Worm (Caenorhabditis elegans): Measurements from ENCODE around the gene T24H10.1.
A peak's percentile ranks its signal among the peaks of the same experiment; 100 is the strongest.

The T24H10.1 gene

ce11 chrII:9070740-9071139 lies 28.4 kb upstream of the T24H10.1 start, which contains the start of gene T24B8.4:
TSS of gene T24B8.4 (minus strand) at chrII:9070840.
- TF ChIP-seq dao-5 (tag; optimal IDR thresholded peaks at IDR 0.05) (no peak), him-1 (tag; optimal IDR thresholded peaks at IDR 0.05) (no peak), W03F9.2 (tag; optimal IDR thresholded peaks at IDR 0.05) (no peak)

ce11 chrII:9072769-9073168 lies 26.4 kb upstream of the T24H10.1 start:
- no peak for TF ChIP-seq W03F9.2 (tag; optimal IDR thresholded peaks at IDR 0.05)
- TF ChIP-seq him-1 (tag; optimal IDR thresholded peaks at IDR 0.05), result no peak
- no peak for TF ChIP-seq dao-5 (tag; optimal IDR thresholded peaks at IDR 0.05)

DNA sequence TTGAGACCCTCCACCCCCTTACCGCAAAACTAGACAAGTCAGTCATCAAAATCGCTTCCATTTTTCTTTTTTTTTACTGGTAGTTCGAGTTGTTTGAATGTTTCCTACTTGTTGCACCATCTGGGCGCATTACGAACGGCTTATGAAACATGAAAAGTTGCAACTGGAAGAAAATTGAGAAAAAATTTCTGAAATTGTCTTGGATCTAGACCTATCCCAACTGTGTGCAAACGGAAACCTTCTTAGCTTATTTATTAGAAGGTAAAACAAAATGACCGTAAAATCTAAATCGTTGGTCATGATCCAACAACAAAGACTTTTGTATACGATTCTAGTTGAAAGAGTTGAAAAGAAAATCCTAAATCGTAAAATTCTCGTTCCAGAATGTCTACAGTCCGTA lies 24.7 kb upstream of the T24H10.1 start:
- TF ChIP-seq him-1 (tag; optimal IDR thresholded peaks at IDR 0.05) (no peak), dao-5 (tag; optimal IDR thresholded peaks at IDR 0.05) (no peak), W03F9.2 (tag; optimal IDR thresholded peaks at IDR 0.05) (no peak)

DNA sequence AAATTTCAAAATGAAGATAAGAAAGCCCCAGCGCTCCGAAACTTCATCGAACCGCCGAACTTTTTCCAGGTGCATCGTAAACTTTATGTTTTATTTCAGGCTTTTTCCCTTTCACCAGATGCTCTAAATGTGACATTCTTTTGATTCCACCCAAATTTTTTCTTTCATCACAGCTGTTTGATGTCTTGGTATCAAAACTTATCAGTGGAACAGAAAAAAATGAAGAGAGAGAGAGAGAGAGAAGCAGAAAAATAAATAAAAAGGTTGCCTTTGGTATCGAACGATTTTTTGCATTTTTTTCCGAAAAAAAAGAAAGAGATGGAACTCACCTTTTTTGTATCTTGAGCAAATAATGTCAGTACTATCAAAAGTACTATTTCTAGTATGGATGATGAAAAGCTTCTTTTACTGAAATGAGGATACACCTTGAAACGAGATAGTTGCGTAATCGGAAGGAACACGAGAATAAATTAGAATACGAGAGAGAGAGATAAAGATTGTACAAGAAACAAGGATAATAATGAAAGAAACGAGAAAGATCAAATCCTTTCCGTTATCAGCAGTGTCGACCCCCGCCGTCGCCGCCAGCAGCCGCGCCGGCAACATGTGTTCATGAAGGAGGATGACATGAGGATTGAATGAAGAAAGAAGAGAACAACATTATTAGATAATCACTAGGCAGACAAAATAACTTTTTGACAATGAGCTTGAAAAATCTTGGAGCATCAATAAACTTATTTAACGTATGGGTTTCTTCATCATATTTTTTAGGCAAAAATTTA lies 22.9 kb upstream of the T24H10.1 start:
- TF ChIP-seq dao-5 (tag; optimal IDR thresholded peaks at IDR 0.05) (no peak), him-1 (tag; optimal IDR thresholded peaks at IDR 0.05) (no peak), W03F9.2 (tag; optimal IDR thresholded peaks at IDR 0.05) (no peak)

DNA sequence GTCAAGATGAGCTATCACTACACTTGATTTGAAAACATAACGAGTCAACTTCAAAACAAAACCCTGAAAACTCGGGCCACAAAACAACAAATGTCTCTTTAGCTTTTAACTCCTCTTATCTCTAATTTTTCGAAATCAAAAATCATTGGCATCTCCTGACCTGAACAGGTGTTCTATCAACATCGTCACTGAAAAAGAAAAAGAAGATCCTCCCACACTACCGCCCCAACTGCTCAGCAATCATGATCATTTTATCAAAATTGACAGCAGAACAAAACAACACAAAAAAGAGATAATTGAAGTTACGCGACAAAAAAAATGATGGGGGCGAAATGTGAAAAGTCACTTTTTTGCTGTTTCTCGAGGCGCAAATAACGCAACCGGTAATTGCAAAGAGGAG lies 20.8 kb upstream of the T24H10.1 start:
- TF ChIP-seq dao-5 (tag; optimal IDR thresholded peaks at IDR 0.05) (no peak), W03F9.2 (tag; optimal IDR thresholded peaks at IDR 0.05) (no peak), him-1 (tag; optimal IDR thresholded peaks at IDR 0.05) (no peak)

DNA sequence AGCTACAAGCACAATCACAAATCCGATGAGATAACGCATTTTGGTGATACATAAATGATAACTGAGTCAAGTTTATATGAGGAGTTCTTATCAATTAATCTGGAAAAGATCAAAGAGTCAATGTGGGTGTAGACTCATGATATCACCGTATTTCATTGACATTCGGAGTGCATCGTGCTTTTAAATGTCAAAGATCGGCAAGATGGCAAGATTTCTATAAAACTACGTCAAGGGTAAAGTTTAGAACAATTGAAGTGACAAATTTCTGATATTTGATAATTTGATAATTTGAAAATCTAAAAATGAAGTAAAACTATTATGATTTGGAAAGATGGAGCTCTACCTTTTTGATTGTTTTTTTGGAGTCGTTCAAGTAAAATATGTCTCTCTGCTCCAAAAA lies 16.1 kb upstream of the T24H10.1 start, which contains the start of gene sysm-1:
TSS of gene sysm-1 (minus strand) at position 101 of the 400 bp plus-strand sequence.
- TF ChIP-seq him-1 (tag; optimal IDR thresholded peaks at IDR 0.05) (no peak), W03F9.2 (tag; optimal IDR thresholded peaks at IDR 0.05) (no peak), dao-5 (tag; optimal IDR thresholded peaks at IDR 0.05) (no peak)

DNA sequence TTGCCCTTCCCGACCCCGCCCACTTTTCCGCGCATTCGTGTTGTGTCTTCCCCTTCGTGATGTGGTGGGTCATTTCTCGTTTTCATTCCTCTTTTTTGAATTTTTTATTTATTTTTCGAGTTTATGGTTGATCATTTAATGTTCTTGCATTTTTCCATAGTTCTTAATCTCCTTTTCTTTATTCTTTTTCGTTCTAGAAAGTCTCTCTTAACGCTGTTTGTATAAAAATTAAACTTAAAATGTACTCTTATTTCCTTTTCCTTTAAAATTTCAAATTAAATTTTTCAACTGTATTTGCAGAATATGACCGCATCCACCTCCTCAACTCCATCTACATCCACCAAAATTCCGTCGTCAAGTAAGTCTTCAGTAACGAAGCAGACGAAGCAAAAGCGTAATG lies 12.9 kb upstream of the T24H10.1 start, which contains the start of gene hlh-3:
TSS of gene hlh-3 (plus strand) at position 301 of the 400 bp plus-strand sequence.
- no peak for TF ChIP-seq him-1 (tag; optimal IDR thresholded peaks at IDR 0.05)
- TF ChIP-seq dao-5 (tag; optimal IDR thresholded peaks at IDR 0.05), result no peak
- no peak for TF ChIP-seq W03F9.2 (tag; optimal IDR thresholded peaks at IDR 0.05)

DNA sequence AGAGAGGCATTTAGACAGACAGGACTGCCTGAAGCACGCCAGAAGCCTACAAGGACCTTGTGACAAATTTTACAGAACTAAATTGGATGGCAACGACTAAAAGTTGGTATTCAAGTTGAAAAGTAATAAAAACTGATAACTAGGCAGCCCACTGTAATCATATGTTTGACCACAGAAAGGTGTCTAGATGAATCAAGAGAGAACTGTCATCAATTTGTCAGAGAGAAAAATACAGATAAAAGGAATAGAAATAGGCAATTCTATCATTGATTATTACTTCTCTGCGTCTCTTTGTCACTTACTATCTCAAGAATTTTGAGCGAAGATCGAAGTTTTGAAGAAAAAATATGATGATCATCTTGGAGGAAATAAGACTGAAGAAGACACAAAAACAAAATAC lies 6.3 kb upstream of the T24H10.1 start:
- TF ChIP-seq dao-5 (tag; optimal IDR thresholded peaks at IDR 0.05) (no peak), him-1 (tag; optimal IDR thresholded peaks at IDR 0.05) (no peak), W03F9.2 (tag; optimal IDR thresholded peaks at IDR 0.05) (no peak)

DNA sequence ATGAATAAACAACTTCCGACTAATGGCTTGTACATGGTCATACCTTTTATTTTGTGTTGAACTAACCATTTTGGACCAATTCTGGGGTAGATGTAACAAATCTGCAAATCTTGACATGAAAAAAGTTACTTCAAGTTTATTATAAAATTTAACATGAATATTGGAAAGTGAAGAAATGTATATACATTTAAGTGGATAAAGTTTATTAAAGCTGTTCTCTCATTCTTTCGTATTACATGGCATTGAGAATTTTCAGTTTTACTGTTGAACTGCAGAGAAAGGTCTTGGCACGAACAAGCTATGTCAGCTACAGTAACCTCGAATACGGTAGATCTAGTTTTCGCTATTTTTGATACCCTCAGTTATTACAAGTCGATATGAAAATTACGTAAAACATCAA lies 5.6 kb upstream of the T24H10.1 start, which contains the start of gene C07H4.1:
TSS of gene C07H4.1 (minus strand) at position 101 of the 400 bp plus-strand sequence.
- no peak for TF ChIP-seq dao-5 (tag; optimal IDR thresholded peaks at IDR 0.05)
- no peak for TF ChIP-seq him-1 (tag; optimal IDR thresholded peaks at IDR 0.05)
- no peak for TF ChIP-seq W03F9.2 (tag; optimal IDR thresholded peaks at IDR 0.05)

DNA sequence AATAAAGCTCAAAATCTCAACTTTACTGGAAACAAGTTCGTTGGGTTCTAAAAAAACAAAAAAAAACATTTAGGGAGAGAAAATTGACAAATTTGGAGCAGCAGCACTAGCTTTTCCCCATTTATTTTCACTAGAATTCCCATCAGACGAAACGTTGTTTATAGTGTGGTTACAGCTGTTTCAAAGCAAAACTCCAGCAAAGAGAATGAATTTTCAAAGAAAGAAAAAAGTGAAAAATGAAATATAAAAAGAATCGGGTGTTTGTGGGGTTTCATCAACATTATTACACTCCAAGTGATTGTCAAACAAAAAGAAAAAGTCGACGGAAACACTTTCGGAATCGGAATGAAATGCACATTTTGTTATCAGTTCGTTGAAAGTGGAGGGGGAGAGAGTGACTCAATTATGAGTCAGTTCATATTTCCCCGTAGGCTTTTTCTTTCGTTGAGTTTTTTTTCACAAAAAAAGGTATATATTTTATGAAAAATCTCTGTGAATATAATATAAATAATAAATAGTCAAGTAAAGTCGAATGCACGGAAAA lies 4.9 kb upstream of the T24H10.1 start:
- TF ChIP-seq W03F9.2 (tag; optimal IDR thresholded peaks at IDR 0.05), result peak; percentile 42
- no peak for TF ChIP-seq him-1 (tag; optimal IDR thresholded peaks at IDR 0.05)
- no peak for TF ChIP-seq dao-5 (tag; optimal IDR thresholded peaks at IDR 0.05)

DNA sequence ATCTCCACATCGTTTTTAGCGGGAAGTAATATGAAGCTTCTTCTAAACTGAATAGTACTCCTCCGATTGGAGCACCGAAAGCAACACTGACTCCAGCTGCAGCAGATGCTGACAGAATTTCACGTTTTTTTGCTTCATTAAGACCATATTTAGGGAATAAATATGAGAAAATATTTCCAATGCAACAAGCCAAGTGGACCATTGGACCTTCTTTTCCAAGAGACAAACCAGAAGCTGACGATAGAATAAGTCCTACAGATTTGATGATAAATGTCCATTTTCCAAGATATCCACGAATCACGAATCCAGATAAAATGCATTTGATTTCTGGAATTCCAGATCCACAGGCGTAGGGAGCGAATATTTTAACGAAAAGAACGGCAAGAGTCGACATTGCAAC lies 1.9 kb upstream of the T24H10.1 start:
- TF ChIP-seq him-1 (tag; optimal IDR thresholded peaks at IDR 0.05), result no peak
- TF ChIP-seq dao-5 (tag; optimal IDR thresholded peaks at IDR 0.05), result no peak
- TF ChIP-seq W03F9.2 (tag; optimal IDR thresholded peaks at IDR 0.05), result no peak

- no peak for TF ChIP-seq W03F9.2 (tag; optimal IDR thresholded peaks at IDR 0.05)
- no peak for TF ChIP-seq him-1 (tag; optimal IDR thresholded peaks at IDR 0.05)
- TF ChIP-seq dao-5 (tag; optimal IDR thresholded peaks at IDR 0.05), result no peak
Measured at ce11 chrII:9098505-9098904, 666 bp upstream of the T24H10.1 start, which contains the start of gene clh-5. TSS of gene clh-5 (minus strand) at chrII:9098605.

DNA sequence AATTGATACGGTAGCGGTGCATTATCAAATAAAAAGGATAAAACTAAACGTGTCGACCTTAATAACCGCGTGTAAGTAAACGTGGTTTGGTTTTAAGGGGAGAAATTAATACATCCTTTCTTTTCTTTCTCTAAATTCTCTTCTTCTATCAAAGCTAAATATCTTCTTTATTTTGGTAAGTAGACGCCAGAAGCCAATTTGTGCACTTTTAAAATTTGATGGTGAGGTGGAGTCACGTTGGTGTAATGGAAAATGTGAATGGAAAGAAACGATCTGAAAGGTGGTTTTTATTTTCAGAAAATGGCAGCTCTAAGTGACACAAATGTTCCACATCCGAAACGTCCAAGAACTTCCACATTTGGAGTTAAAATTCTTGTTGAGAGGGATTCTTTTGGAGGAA lies 1.6 kb downstream of the T24H10.1 start, which contains the start of gene T24H10.5:
TSS of gene T24H10.5 (plus strand) at position 301 of the 400 bp plus-strand sequence.
- TF ChIP-seq him-1 (tag; optimal IDR thresholded peaks at IDR 0.05), result no peak
- TF ChIP-seq dao-5 (tag; optimal IDR thresholded peaks at IDR 0.05), result no peak
- no peak for TF ChIP-seq W03F9.2 (tag; optimal IDR thresholded peaks at IDR 0.05)

DNA sequence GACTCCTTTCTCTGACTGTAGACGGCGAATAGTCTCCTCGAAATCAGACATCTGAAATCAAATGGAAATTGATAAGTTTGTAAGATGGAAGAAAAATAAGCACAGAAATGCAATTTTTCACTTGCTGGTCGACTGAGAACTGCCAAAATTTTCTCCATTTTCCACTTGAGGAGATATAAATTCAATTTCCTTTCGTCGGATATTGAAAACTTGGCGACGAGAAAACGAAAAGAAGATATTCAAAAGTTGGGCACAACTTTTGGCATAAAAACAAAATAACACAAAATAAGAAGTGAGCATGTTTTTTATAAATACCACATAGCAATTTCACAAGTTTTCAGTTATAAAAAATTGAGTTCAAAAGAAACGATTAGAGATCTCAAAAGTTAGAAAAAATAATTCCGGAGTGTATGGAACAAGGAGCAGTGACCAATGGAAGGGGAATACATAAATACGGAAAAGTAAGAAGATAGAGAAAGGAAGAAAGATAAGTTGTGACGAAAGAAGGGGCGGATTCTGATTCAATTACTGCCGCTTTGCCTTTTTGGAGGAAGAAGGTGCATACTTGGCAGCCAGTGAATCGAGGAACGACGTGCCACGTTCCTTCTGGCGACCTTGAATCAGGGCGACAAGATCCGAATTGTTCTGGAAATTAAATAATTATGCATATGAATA lies 8.1 kb downstream of the T24H10.1 start, which contains the start of gene dyrb-1:
TSS of gene dyrb-1 (minus strand) at position 51 of the 675 bp plus-strand sequence.
- no peak for TF ChIP-seq him-1 (tag; optimal IDR thresholded peaks at IDR 0.05)
- no peak for TF ChIP-seq W03F9.2 (tag; optimal IDR thresholded peaks at IDR 0.05)
- no peak for TF ChIP-seq dao-5 (tag; optimal IDR thresholded peaks at IDR 0.05)

Measured in whole organism, L4/young adult.